Worm (Caenorhabditis elegans) whole organism, L4 larva: ENCODE measurements around the gene T23B12.5.

Source experiments
- D1046.2 ChIP-seq: fragments of 200-800 bp; sonication (Bioruptor generic); IDR thresholded peaks from 2 replicates; pipeline ENCODE4 v1.3.6; 2022; ENCODE audit warnings: missing genetic modification characterization, missing compliant biosample characterization
- F44E2.7 ChIP-seq: fragments of 200-800 bp; sonication (Bioruptor generic); IDR thresholded peaks from 2 replicates; pipeline ENCODE4 v2.1.2; 2022; ENCODE audit warnings: missing genetic modification characterization, missing compliant biosample characterization
- T20F7.1 ChIP-seq: fragments of 200-800 bp; sonication (Bioruptor generic); optimal IDR thresholded peaks from 2 replicates; lab custom pipeline; 2018; ENCODE audit warnings: mild to moderate bottlenecking, missing genetic modification characterization, missing compliant biosample characterization
- Y48G9A.11 ChIP-seq: fragments of 200-800 bp; sonication (Bioruptor generic); IDR thresholded peaks from 2 replicates; pipeline ENCODE4 v1.3.6; 2022; ENCODE audit warnings: missing genetic modification reagents, missing genetic modification characterization, missing compliant biosample characterization
- aha-1 ChIP-seq: fragments of 150-350 bp; peaks from one replicate; lab custom pipeline; 2014; ENCODE audit warnings: missing biosample characterization, missing genetic modification characterization
- aly-2 ChIP-seq: sonication (generic microtip); optimal IDR thresholded peaks from 2 replicates; lab custom pipeline; 2018; ENCODE audit warnings: missing biosample characterization, missing genetic modification characterization
- ama-1 ChIP-seq: fragments of 150-350 bp; optimal IDR thresholded peaks from 2 replicates; lab custom pipeline; 2014; ENCODE audit warnings: inconsistent platforms, mixed read lengths
- ceh-20 ChIP-seq: fragments of 200-800 bp; sonication (Bioruptor generic); IDR thresholded peaks from 2 replicates; pipeline ENCODE4 v1.3.6; 2022; ENCODE audit warnings: missing genetic modification reagents, missing genetic modification characterization, missing compliant biosample characterization
- ceh-28 ChIP-seq: fragments of 150-350 bp; optimal IDR thresholded peaks from 2 replicates; lab custom pipeline; 2014; ENCODE audit warnings: missing biosample characterization, missing genetic modification reagents, missing genetic modification characterization
- ceh-62 ChIP-seq: sonication (generic microtip); optimal IDR thresholded peaks from 2 replicates; lab custom pipeline; 2017; ENCODE audit warnings: missing biosample characterization, missing genetic modification characterization
- ces-1 ChIP-seq: fragments of 150-350 bp; sonication (generic microtip); optimal IDR thresholded peaks from 4 replicates; lab custom pipeline; 2014; ENCODE audit warnings: missing biosample characterization, missing genetic modification reagents, missing genetic modification characterization
- ctbp-1 ChIP-seq: fragments of 200-800 bp; sonication (Bioruptor generic); IDR thresholded peaks from 2 replicates; pipeline ENCODE4 v1.3.6; 2022; ENCODE audit warnings: missing genetic modification reagents, missing genetic modification characterization, missing compliant biosample characterization
- daf-12 ChIP-seq: fragments of 150-350 bp; optimal IDR thresholded peaks from 2 replicates; lab custom pipeline; 2014; ENCODE audit warnings: missing biosample characterization, missing genetic modification reagents, missing genetic modification characterization
- daf-16 ChIP-seq, 3 experiments: sonication (generic microtip); optimal IDR thresholded peaks; 2 replicates each; lab custom pipeline; 2016 to 2017; ENCODE audit warnings: missing genetic modification characterization in 3 of 3, missing genetic modification reagents in 3 of 3, mild to moderate bottlenecking in 2 of 3, missing compliant biosample characterization in 2 of 3, missing biosample characterization in 1 of 3, moderate library complexity in 1 of 3
- daf-19 ChIP-seq: fragments of 200-800 bp; sonication (Bioruptor generic); conservative IDR thresholded peaks from 2 replicates; pipeline ENCODE4 v1.3.6; 2022; ENCODE audit warnings: missing genetic modification characterization, missing compliant biosample characterization
- dmd-6 ChIP-seq: fragments of 200-800 bp; sonication (Bioruptor generic); IDR thresholded peaks from 2 replicates; pipeline ENCODE4 v1.3.6; 2022; ENCODE audit warnings: missing genetic modification reagents, missing genetic modification characterization, missing compliant biosample characterization
- dmd-8 ChIP-seq: fragments of 200-800 bp; sonication (Bioruptor generic); IDR thresholded peaks from 2 replicates; pipeline ENCODE4 v1.3.6; 2022; ENCODE audit warnings: missing genetic modification characterization, missing compliant biosample characterization
- dmd-9 ChIP-seq: fragments of 200-800 bp; sonication (Bioruptor generic); IDR thresholded peaks from 2 replicates; pipeline ENCODE4 v1.3.6; 2022; ENCODE audit warnings: missing genetic modification reagents, missing genetic modification characterization, missing compliant biosample characterization
- dve-1 ChIP-seq: sonication (generic microtip); optimal IDR thresholded peaks from 2 replicates; lab custom pipeline; 2017; ENCODE audit warnings: antibody characterized with exemption, mild to moderate bottlenecking, missing genetic modification characterization, missing compliant biosample characterization; ENCODE audit not compliant: insufficient read depth
- egl-27 ChIP-seq: sonication (generic microtip); optimal IDR thresholded peaks from 3 replicates; lab custom pipeline; 2017; ENCODE audit warnings: missing biosample characterization, missing genetic modification reagents, missing genetic modification characterization
- egl-43 ChIP-seq: fragments of 200-800 bp; sonication (Bioruptor generic); IDR thresholded peaks from 2 replicates; pipeline ENCODE4 v1.3.6; 2022; ENCODE audit warnings: missing genetic modification reagents, missing genetic modification characterization, missing compliant biosample characterization
- hlh-11 ChIP-seq: fragments of 200-800 bp; sonication (Bioruptor generic); optimal IDR thresholded peaks from 2 replicates; lab custom pipeline; 2018; ENCODE audit warnings: mild to moderate bottlenecking, missing genetic modification characterization, missing compliant biosample characterization
- hlh-30 ChIP-seq: sonication (generic microtip); optimal IDR thresholded peaks from 2 replicates; lab custom pipeline; 2017; ENCODE audit warnings: antibody characterized with exemption, mild to moderate bottlenecking, missing genetic modification characterization, missing compliant biosample characterization; ENCODE audit not compliant: insufficient read depth
- lin-1 ChIP-seq: fragments of 200-800 bp; sonication (Bioruptor generic); IDR thresholded peaks from 2 replicates; pipeline ENCODE4 v1.3.6; 2022; ENCODE audit warnings: missing genetic modification reagents, missing genetic modification characterization, missing compliant biosample characterization
- lin-29 ChIP-seq: fragments of 200-800 bp; sonication (Bioruptor generic); IDR thresholded peaks from 2 replicates; pipeline ENCODE4 v1.3.6; 2022; ENCODE audit warnings: missing genetic modification reagents, missing genetic modification characterization, missing compliant biosample characterization
- lin-38 ChIP-seq: fragments of 200-800 bp; sonication (Bioruptor generic); IDR thresholded peaks from 2 replicates; pipeline ENCODE4 v1.3.6; 2022; ENCODE audit warnings: missing genetic modification reagents, missing genetic modification characterization, missing compliant biosample characterization
- lir-3 ChIP-seq: sonication (generic microtip); optimal IDR thresholded peaks from 2 replicates; lab custom pipeline; 2016; ENCODE audit warnings: mild to moderate bottlenecking, missing genetic modification characterization, missing compliant biosample characterization
- lsy-2 ChIP-seq, 2 experiments: fragments of 150-350 bp in 1 of 2; sonication (generic microtip) in 1 of 2; optimal IDR thresholded peaks; 2 replicates each; lab custom pipeline; 2014 to 2017; ENCODE audit warnings: missing biosample characterization in 2 of 2, missing genetic modification characterization in 2 of 2
- madf-9 ChIP-seq: fragments of 200-800 bp; sonication (Bioruptor generic); conservative IDR thresholded peaks from 2 replicates; pipeline ENCODE4 v1.3.6; 2022; ENCODE audit warnings: missing genetic modification reagents, missing genetic modification characterization, missing compliant biosample characterization
- mdl-1 ChIP-seq, 2 experiments: fragments of 150-350 bp in 1 of 2; sonication (generic microtip) in 1 of 2; optimal IDR thresholded peaks; 2 replicates each; lab custom pipeline; 2014 to 2017; ENCODE audit warnings: missing biosample characterization in 2 of 2, missing genetic modification characterization in 2 of 2
- mdt-29 ChIP-seq: fragments of 200-800 bp; sonication (Bioruptor generic); IDR thresholded peaks from 2 replicates; pipeline ENCODE4 v1.3.6; 2022; ENCODE audit warnings: missing genetic modification reagents, missing genetic modification characterization, missing compliant biosample characterization
- mes-2 ChIP-seq: sonication (generic microtip); optimal IDR thresholded peaks from 2 replicates; lab custom pipeline; 2016; ENCODE audit warnings: missing genotype, mild to moderate bottlenecking, missing genetic modification characterization, missing compliant biosample characterization; ENCODE audit not compliant: poor library complexity, severe bottlenecking
- nhr-102 ChIP-seq: sonication (generic microtip); optimal IDR thresholded peaks from 2 replicates; lab custom pipeline; 2016; ENCODE audit warnings: mild to moderate bottlenecking, missing genetic modification characterization, moderate library complexity, missing compliant biosample characterization
- nhr-237 ChIP-seq: sonication (generic microtip); optimal IDR thresholded peaks from 2 replicates; lab custom pipeline; 2017; ENCODE audit warnings: missing biosample characterization, missing genetic modification characterization
- nhr-25 ChIP-seq: sonication (generic microtip); optimal IDR thresholded peaks from 2 replicates; lab custom pipeline; 2017; ENCODE audit warnings: missing genetic modification characterization, mild to moderate bottlenecking, missing compliant biosample characterization, antibody characterized with exemption, moderate library complexity, borderline replicate concordance; ENCODE audit not compliant: insufficient read depth
- nhr-48 ChIP-seq: sonication (generic microtip); optimal IDR thresholded peaks from 2 replicates; lab custom pipeline; 2016; ENCODE audit warnings: mild to moderate bottlenecking, missing genetic modification characterization, missing compliant biosample characterization
- nhr-6 ChIP-seq: fragments of 150-350 bp; optimal IDR thresholded peaks from 2 replicates; lab custom pipeline; 2014; ENCODE audit warnings: missing biosample characterization, missing genetic modification characterization
- php-3 ChIP-seq: fragments of 200-800 bp; sonication (Bioruptor generic); IDR thresholded peaks from 2 replicates; pipeline ENCODE4 v1.3.6; 2022; ENCODE audit warnings: missing genetic modification reagents, missing genetic modification characterization, missing compliant biosample characterization
- set-16 ChIP-seq: fragments of 200-800 bp; sonication (Bioruptor generic); IDR thresholded peaks from 2 replicates; pipeline ENCODE4 v1.3.6; 2022; ENCODE audit warnings: missing genetic modification reagents, missing genetic modification characterization, missing compliant biosample characterization
- spr-1 ChIP-seq: sonication (generic microtip); optimal IDR thresholded peaks from 2 replicates; lab custom pipeline; 2016; ENCODE audit warnings: mild to moderate bottlenecking, missing genetic modification characterization, missing compliant biosample characterization
- tra-1 ChIP-seq: fragments of 200-800 bp; sonication (Bioruptor generic); IDR thresholded peaks from 2 replicates; pipeline ENCODE4 v1.3.6; 2022; ENCODE audit warnings: missing genetic modification reagents, missing genetic modification characterization, missing compliant biosample characterization
- unc-39 ChIP-seq: sonication (generic microtip); optimal IDR thresholded peaks from 2 replicates; lab custom pipeline; 2017; ENCODE audit warnings: missing biosample characterization, missing genetic modification characterization
- vab-7 ChIP-seq: fragments of 200-800 bp; sonication (Bioruptor generic); IDR thresholded peaks from 2 replicates; pipeline ENCODE4 v1.3.6; 2022; ENCODE audit warnings: missing genetic modification reagents, missing genetic modification characterization, missing compliant biosample characterization
- zag-1 ChIP-seq: fragments of 150-350 bp; optimal IDR thresholded peaks from 2 replicates; lab custom pipeline; 2014; ENCODE audit warnings: missing biosample characterization, missing genetic modification characterization
- zfp-3 ChIP-seq: fragments of 200-800 bp; sonication (Bioruptor generic); conservative IDR thresholded peaks from 2 replicates; pipeline ENCODE4 v1.3.6; 2022; ENCODE audit warnings: missing genetic modification reagents, missing genetic modification characterization, missing compliant biosample characterization
- zip-2 ChIP-seq: fragments of 150-350 bp; optimal IDR thresholded peaks from 2 replicates; lab custom pipeline; 2014; ENCODE audit warnings: missing biosample characterization, missing genetic modification characterization
- ztf-7 ChIP-seq: fragments of 150-350 bp; optimal IDR thresholded peaks from 2 replicates; lab custom pipeline; 2014; ENCODE audit warnings: missing biosample characterization, missing genetic modification characterization

Gene T23B12.5

DNA sequence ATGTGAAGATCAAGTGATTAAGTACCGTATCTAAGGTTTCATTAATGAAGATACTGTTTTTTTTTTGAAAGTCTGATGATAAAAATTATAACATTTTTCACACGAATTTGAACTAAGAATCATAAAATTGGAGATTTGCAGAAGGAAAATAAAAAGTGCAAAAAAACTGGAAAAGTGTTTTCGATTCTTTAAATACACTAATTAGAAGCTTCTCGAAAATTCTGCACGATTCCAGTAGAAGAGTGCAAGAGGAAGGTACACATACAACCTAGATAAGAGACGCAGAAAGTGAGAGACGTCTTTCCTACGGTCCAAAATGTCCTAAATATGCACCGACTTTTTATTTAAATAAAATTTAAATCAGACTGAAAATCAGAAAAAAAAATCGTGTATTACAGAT is 21.6 kb downstream of the T23B12.5 start:
- no peak for TF ChIP-seq daf-16 (GFP tag; optimal IDR thresholded peaks at IDR 0.05; lab: Kevin White, UChicago)
- TF ChIP-seq daf-16 (tag; optimal IDR thresholded peaks at IDR 0.05; lab: Kevin White, UChicago), result peak; percentile 18
- 0 out of 2 replicates have a peak, but pooled peaks have one; percentile 17 for TF ChIP-seq lin-38 (GFP tag; lab: Robert Waterston, UW)
- no peak for TF ChIP-seq dmd-8
- TF ChIP-seq dve-1, result peak; percentile 6
- TF ChIP-seq aha-1 (tag; lab: Kevin White, UChicago), result peak; percentile 68
- no peak for TF ChIP-seq set-16 (GFP tag; lab: Robert Waterston, UW)
- TF ChIP-seq nhr-48 (tag; lab: Kevin White, UChicago), result peak; percentile 14
- peak in 1 of 2 experiments; percentile 23 for TF ChIP-seq lsy-2 (tag; optimal IDR thresholded peaks at IDR 0.05; lab: Kevin White, UChicago)

DNA sequence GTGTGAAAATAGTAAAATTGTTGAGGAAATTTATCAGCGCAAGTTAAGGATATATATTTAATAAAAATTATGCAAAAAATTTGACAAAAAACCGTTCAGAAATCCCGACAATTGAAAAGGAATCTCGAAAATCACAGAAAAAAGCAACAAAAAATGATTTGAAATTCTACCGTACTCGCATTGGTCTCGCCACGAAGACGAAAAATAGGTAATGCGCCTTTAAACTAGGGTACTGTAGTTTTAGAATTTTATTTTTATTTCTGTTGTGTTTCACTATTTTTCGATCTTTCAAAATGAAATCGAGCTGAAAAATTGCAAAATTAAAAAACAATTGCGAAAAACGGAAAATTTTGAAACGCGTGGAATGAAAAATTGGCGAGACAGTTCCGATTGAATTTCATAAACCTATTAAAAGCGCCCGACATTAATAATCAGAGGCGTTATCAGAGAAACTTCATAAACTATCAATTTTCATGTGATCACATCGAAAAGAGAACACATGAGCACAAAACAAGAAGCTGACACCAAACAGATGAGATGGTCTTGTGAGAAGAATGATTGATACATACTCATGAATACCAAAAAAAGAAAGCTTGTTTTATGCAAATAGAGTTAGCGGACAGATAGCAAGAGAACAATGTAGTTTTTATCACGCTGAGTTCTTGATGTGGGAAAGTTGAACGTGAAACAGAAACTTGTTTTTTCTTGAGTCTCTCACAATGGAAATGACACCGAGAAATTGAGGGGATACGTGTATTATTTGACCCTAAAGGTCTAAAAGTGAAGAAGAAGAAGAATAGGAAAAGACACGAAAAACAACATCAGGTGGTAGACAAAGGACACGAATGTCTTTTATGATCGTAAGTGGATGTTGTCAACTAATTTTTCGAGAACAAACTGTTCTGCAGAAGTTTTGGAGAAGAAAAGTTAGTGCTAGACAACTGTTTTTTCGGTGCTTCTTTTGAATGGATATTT is 22.7 kb downstream of the T23B12.5 start:
- TF ChIP-seq hlh-11 (tag; lab: Kevin White, UChicago), result peak; percentile 93
- TF ChIP-seq mdt-29, result no peak
- TF ChIP-seq nhr-6, result no peak
- TF ChIP-seq madf-9 (GFP tag; lab: Robert Waterston, UW), result no peak
- peak; percentile 86 for TF ChIP-seq dmd-6
- TF ChIP-seq daf-19 (GFP tag; lab: Robert Waterston, UW), result no peak
- TF ChIP-seq lin-29, result no peak
- TF ChIP-seq hlh-30 (tag; lab: Kevin White, UChicago), result peak; percentile 86
- TF ChIP-seq mdl-1 (tag; optimal IDR thresholded peaks at IDR 0.05; lab: Kevin White, UChicago), result peak in 1 of 2 experiments; percentile 44
- TF ChIP-seq nhr-237 (tag; lab: Kevin White, UChicago), result no peak
- TF ChIP-seq aly-2 (tag; lab: Kevin White, UChicago), result no peak
- TF ChIP-seq php-3 (GFP tag; lab: Robert Waterston, UW), result peak; percentile 78
- TF ChIP-seq ceh-28 (tag; lab: Kevin White, UChicago), result no peak
- TF ChIP-seq zip-2 (tag; lab: Kevin White, UChicago), result no peak
- TF ChIP-seq lir-3 (tag; lab: Kevin White, UChicago), result no peak
- no peak for TF ChIP-seq daf-12
- TF ChIP-seq nhr-102 (tag; lab: Kevin White, UChicago), result no peak
- 0 out of 2 replicates have a peak, but pooled peaks have one; percentile 35 for TF ChIP-seq ceh-20 (GFP tag; lab: Robert Waterston, UW)
- TF ChIP-seq egl-43, result no peak
- no peak for TF ChIP-seq zfp-3 (GFP tag; lab: Robert Waterston, UW)
- TF ChIP-seq D1046.2 (GFP tag; lab: Robert Waterston, UW), result no peak
- TF ChIP-seq ama-1 (lab: Kevin White, UChicago), result no peak
- no peak for TF ChIP-seq nhr-25 (tag; lab: Kevin White, UChicago)
- peak; percentile 46; the same call in 1 of the 2 replicates for TF ChIP-seq lin-1 (GFP tag; lab: Robert Waterston, UW)
- no peak for TF ChIP-seq vab-7 (GFP tag; lab: Robert Waterston, UW)
- TF ChIP-seq ceh-62, result no peak
- no peak for TF ChIP-seq dmd-9 (GFP tag; lab: Robert Waterston, UW)
- no peak for TF ChIP-seq zag-1 (tag; lab: Kevin White, UChicago)
- TF ChIP-seq egl-27 (tag; lab: Kevin White, UChicago), result no peak
- peak; percentile 22 for TF ChIP-seq T20F7.1 (GFP tag; lab: Kevin White, UChicago)
- no peak for TF ChIP-seq unc-39
- no peak for TF ChIP-seq ctbp-1 (GFP tag; lab: Robert Waterston, UW)
- TF ChIP-seq ztf-7 (tag; lab: Kevin White, UChicago), result no peak
- TF ChIP-seq mes-2 (tag; lab: Kevin White, UChicago), result peak; percentile 19
- TF ChIP-seq dmd-8, result no peak
- TF ChIP-seq tra-1 (GFP tag; lab: Robert Waterston, UW), result 0 out of 2 replicates have a peak, but pooled peaks have one; percentile 46
- no peak for TF ChIP-seq spr-1 (tag; lab: Kevin White, UChicago)
- TF ChIP-seq ces-1 (GFP tag; lab: Kevin White, UChicago), result no peak
- no peak for TF ChIP-seq F44E2.7
- TF ChIP-seq Y48G9A.11, result peak; percentile 19; the same call in 1 of the 2 replicates
